Fruit fly (Drosophila melanogaster) whole organism, embryonic: ENCODE measurements around the gene EndoGI.

ENCODE experiments used
- CG10274 ChIP-seq: fragments of 200-800 bp; sonication (Bioruptor generic); optimal IDR thresholded peaks from 3 replicates; lab custom pipeline; 2017; ENCODE audit warnings: missing biosample characterization, mild to moderate bottlenecking, missing genetic modification characterization
- CG10462 ChIP-seq: fragments of 200-800 bp; sonication (Bioruptor generic); optimal IDR thresholded peaks from 2 replicates; lab custom pipeline; 2016; ENCODE audit warnings: missing biosample characterization, missing genetic modification characterization
- CG10543 ChIP-seq: fragments of 200-800 bp; sonication (Bioruptor generic); optimal IDR thresholded peaks from 3 replicates; lab custom pipeline; 2017; ENCODE audit warnings: missing biosample characterization, mild to moderate bottlenecking, missing genetic modification characterization, moderate library complexity
- CG10979 ChIP-seq: fragments of 200-800 bp; sonication (Bioruptor generic); optimal IDR thresholded peaks from 2 replicates; lab custom pipeline; 2018; ENCODE audit warnings: missing biosample characterization, mild to moderate bottlenecking, missing genetic modification characterization, moderate library complexity
- CG11398 ChIP-seq: fragments of 200-800 bp; sonication (Bioruptor generic); optimal IDR thresholded peaks from 2 replicates; lab custom pipeline; 2016; ENCODE audit warnings: missing biosample characterization, missing genetic modification characterization
- CG12071 ChIP-seq: fragments of 200-800 bp; sonication (Bioruptor generic); optimal IDR thresholded peaks from 3 replicates; lab custom pipeline; 2018; ENCODE audit warnings: missing biosample characterization, mild to moderate bottlenecking, missing genetic modification characterization
- CG12104 ChIP-seq: fragments of 200-800 bp; sonication (Bioruptor generic); optimal IDR thresholded peaks from 3 replicates; lab custom pipeline; 2016; ENCODE audit warnings: missing biosample characterization, missing genetic modification characterization
- CG12236 ChIP-seq: fragments of 200-800 bp; sonication (Bioruptor generic); optimal IDR thresholded peaks from 2 replicates; lab custom pipeline; 2016; ENCODE audit warnings: missing biosample characterization, missing genetic modification characterization
- CG14860 ChIP-seq: fragments of 200-800 bp; sonication (Bioruptor generic); IDR thresholded peaks from 3 replicates; pipeline ENCODE4 v1.3.6; 2022; ENCODE audit warnings: missing biosample characterization, missing genetic modification characterization; ENCODE audit not compliant: partially characterized antibody
- CG18262 ChIP-seq: fragments of 200-800 bp; optimal IDR thresholded peaks from 3 replicates; lab custom pipeline; 2019; ENCODE audit warnings: missing biosample characterization, mild to moderate bottlenecking, missing genetic modification characterization, moderate library complexity
- CG1832 ChIP-seq: fragments of 200-800 bp; sonication (Bioruptor generic); optimal IDR thresholded peaks from 2 replicates; lab custom pipeline; 2017; ENCODE audit warnings: missing biosample characterization, mild to moderate bottlenecking, missing genetic modification characterization, inconsistent platforms
- CG2129 ChIP-seq: fragments of 200-800 bp; sonication (Bioruptor generic); IDR thresholded peaks from 2 replicates; pipeline ENCODE4 v1.3.6; 2022; ENCODE audit warnings: missing biosample characterization, missing genetic modification characterization; ENCODE audit not compliant: partially characterized antibody
- CG2678 ChIP-seq: fragments of 200-800 bp; sonication (Bioruptor generic); optimal IDR thresholded peaks from 3 replicates; lab custom pipeline; 2019; ENCODE audit warnings: missing biosample characterization, mild to moderate bottlenecking, missing genetic modification characterization, moderate library complexity
- CG31224 ChIP-seq: fragments of 200-800 bp; sonication (Bioruptor generic); IDR thresholded peaks from 2 replicates; pipeline ENCODE4 v1.3.6; 2022; ENCODE audit warnings: missing biosample characterization, missing genetic modification characterization
- CG31365 ChIP-seq: fragments of 200-800 bp; sonication (Bioruptor generic); optimal IDR thresholded peaks from 2 replicates; lab custom pipeline; 2018; ENCODE audit warnings: missing biosample characterization, mild to moderate bottlenecking, missing genetic modification characterization
- CG31388 ChIP-seq: fragments of 200-800 bp; sonication (Bioruptor generic); optimal IDR thresholded peaks from 2 replicates; lab custom pipeline; 2016; ENCODE audit warnings: missing biosample characterization, missing genetic modification characterization
- CG3838 ChIP-seq: fragments of 200-800 bp; sonication (Bioruptor generic); optimal IDR thresholded peaks from 3 replicates; lab custom pipeline; 2016; ENCODE audit warnings: missing biosample characterization, missing genetic modification characterization
- CG43689 ChIP-seq: fragments of 200-800 bp; sonication (Bioruptor generic); IDR thresholded peaks from 2 replicates; pipeline ENCODE4 v1.3.6; 2022; ENCODE audit warnings: missing biosample characterization, missing genetic modification characterization
- CG4424 ChIP-seq: fragments of 200-800 bp; sonication (Bioruptor generic); optimal IDR thresholded peaks from 3 replicates; lab custom pipeline; 2016; ENCODE audit warnings: missing biosample characterization, missing genetic modification characterization
- CG6272 ChIP-seq: fragments of 200-800 bp; sonication (Bioruptor generic); IDR thresholded peaks from 2 replicates; pipeline ENCODE4 v1.3.6; 2022; ENCODE audit warnings: missing biosample characterization, missing genetic modification characterization
- CG7963 ChIP-seq: fragments of 200-800 bp; sonication (Bioruptor generic); IDR thresholded peaks from 3 replicates; pipeline ENCODE4 v1.3.6; 2022; ENCODE audit warnings: missing biosample characterization, missing genetic modification characterization; ENCODE audit not compliant: partially characterized antibody
- CG7987 ChIP-seq: fragments of 200-800 bp; sonication (Bioruptor generic); optimal IDR thresholded peaks from 2 replicates; lab custom pipeline; 2018; ENCODE audit warnings: missing biosample characterization, mild to moderate bottlenecking, missing genetic modification characterization, moderate library complexity
- CG8290 ChIP-seq, 3 experiments: fragments of 200-800 bp; sonication (Bioruptor generic); optimal IDR thresholded peaks; 2 replicates each; lab custom pipeline; 2016 to 2019; ENCODE audit warnings: missing biosample characterization in 3 of 3, missing genetic modification characterization in 3 of 3, mild to moderate bottlenecking in 2 of 3, moderate library complexity in 1 of 3
- Deaf1 ChIP-seq: fragments of 200-800 bp; optimal IDR thresholded peaks from 3 replicates; lab custom pipeline; 2019; ENCODE audit warnings: missing biosample characterization, mild to moderate bottlenecking, missing genetic modification characterization, moderate library complexity
- E2f2 ChIP-seq: fragments of 200-800 bp; sonication (Bioruptor generic); IDR thresholded peaks from 2 replicates; pipeline ENCODE4 v1.3.6; 2022; ENCODE audit warnings: missing biosample characterization, missing genetic modification characterization
- Gsc ChIP-seq: fragments of 200-800 bp; sonication (Bioruptor generic); IDR thresholded peaks from 2 replicates; pipeline ENCODE4 v1.3.6; 2022; ENCODE audit warnings: missing biosample characterization, missing genetic modification characterization
- Gug ChIP-seq: fragments of 200-800 bp; sonication (Bioruptor generic); IDR thresholded peaks from 4 replicates; pipeline ENCODE4 v1.3.6; 2022; ENCODE audit warnings: missing biosample characterization, missing genetic modification characterization
- HHEX ChIP-seq: fragments of 200-800 bp; sonication (Bioruptor generic); optimal IDR thresholded peaks from 3 replicates; lab custom pipeline; 2017; ENCODE audit warnings: missing biosample characterization, mild to moderate bottlenecking, missing genetic modification characterization, missing genetic modification reagents
- HLH54F ChIP-seq: fragments of 200-800 bp; sonication (Bioruptor generic); optimal IDR thresholded peaks from 3 replicates; lab custom pipeline; 2016; ENCODE audit warnings: missing biosample characterization, missing genetic modification characterization
- HLHmδ ChIP-seq: fragments of 200-800 bp; sonication (Bioruptor generic); optimal IDR thresholded peaks from 2 replicates; lab custom pipeline; 2018; ENCODE audit warnings: missing biosample characterization, mild to moderate bottlenecking, missing genetic modification characterization, moderate library complexity
- Mad ChIP-seq: fragments of 200-800 bp; sonication (Bioruptor generic); optimal IDR thresholded peaks from 2 replicates; lab custom pipeline; 2016; ENCODE audit warnings: missing biosample characterization, missing genetic modification characterization
- Oaz ChIP-seq: fragments of 200-800 bp; sonication (Bioruptor generic); IDR thresholded peaks from 2 replicates; pipeline ENCODE4 v1.3.6; 2022; ENCODE audit warnings: missing biosample characterization, missing genetic modification characterization
- Sry-β ChIP-seq: fragments of 200-800 bp; sonication (Bioruptor generic); optimal IDR thresholded peaks from 2 replicates; lab custom pipeline; 2018; ENCODE audit warnings: missing biosample characterization, mild to moderate bottlenecking, missing genetic modification characterization, moderate library complexity
- Xrp1 ChIP-seq: fragments of 200-800 bp; sonication (Bioruptor generic); IDR thresholded peaks from 2 replicates; pipeline ENCODE4 v1.3.6; 2022; ENCODE audit warnings: missing biosample characterization, missing genetic modification characterization
- bowl ChIP-seq: fragments of 200-800 bp; sonication (Bioruptor generic); IDR thresholded peaks from 2 replicates; pipeline ENCODE4 v1.3.6; 2022; ENCODE audit warnings: missing biosample characterization, missing genetic modification characterization
- corto ChIP-seq: fragments of 200-800 bp; sonication (Bioruptor generic); optimal IDR thresholded peaks from 2 replicates; lab custom pipeline; 2016; ENCODE audit warnings: missing biosample characterization, mild to moderate bottlenecking, missing genetic modification characterization, moderate library complexity
- croc ChIP-seq: fragments of 200-800 bp; sonication (Bioruptor generic); conservative IDR thresholded peaks from 3 replicates; pipeline ENCODE4 v1.3.6; 2022; ENCODE audit warnings: missing biosample characterization, missing genetic modification characterization
- dpn ChIP-seq, 2 experiments: fragments of 200-800 bp; sonication (Bioruptor generic); optimal IDR thresholded peaks; 3 replicates each; lab custom pipeline; 2016; ENCODE audit warnings: missing biosample characterization in 2 of 2, missing genetic modification characterization in 2 of 2
- fru ChIP-seq: fragments of >200 bp; optimal IDR thresholded peaks from 2 replicates; lab custom pipeline; 2017
- gem ChIP-seq: fragments of 200-800 bp; sonication (Bioruptor generic); optimal IDR thresholded peaks from 2 replicates; lab custom pipeline; 2019; ENCODE audit warnings: missing biosample characterization, mild to moderate bottlenecking, missing genetic modification characterization, moderate library complexity
- gsb-n ChIP-seq: fragments of 200-800 bp; sonication (Bioruptor generic); optimal IDR thresholded peaks from 3 replicates; lab custom pipeline; 2018; ENCODE audit warnings: missing biosample characterization, mild to moderate bottlenecking, missing genetic modification characterization
- hb ChIP-seq: fragments of 200-800 bp; sonication (Bioruptor generic); IDR thresholded peaks from 3 replicates; pipeline ENCODE4 v1.3.6; 2022; ENCODE audit warnings: missing biosample characterization, missing genetic modification characterization; ENCODE audit not compliant: partially characterized antibody
- lmd ChIP-seq: fragments of 200-800 bp; sonication (Bioruptor generic); IDR thresholded peaks from 2 replicates; pipeline ENCODE4 v1.3.6; 2022; ENCODE audit warnings: missing biosample characterization, missing genetic modification characterization
- prd ChIP-seq, 3 experiments: fragments of >200 bp in 2 of 3; fragments of 200-800 bp in 1 of 3; sonication (Bioruptor generic) in 1 of 3; optimal IDR thresholded peaks in 2 of 3; IDR thresholded peaks in 1 of 3; 2 replicates in 2 of 3; 3 replicates in 1 of 3; pipeline versions ENCODE4 v1.3.6 to Lab custom; 2017 to 2022; ENCODE audit warnings: missing biosample characterization in 1 of 3, missing genetic modification characterization in 1 of 3
- sd ChIP-seq: fragments of 200-800 bp; sonication (Bioruptor generic); optimal IDR thresholded peaks from 3 replicates; lab custom pipeline; 2018; ENCODE audit warnings: missing biosample characterization, mild to moderate bottlenecking, missing genetic modification characterization, moderate library complexity
- tll ChIP-seq, 2 experiments: fragments of 200-800 bp in 1 of 2; fragments of >200 bp in 1 of 2; sonication (Bioruptor generic) in 1 of 2; optimal IDR thresholded peaks; 2 replicates each; lab custom pipeline; 2017 to 2019; ENCODE audit warnings: missing biosample characterization in 2 of 2, missing genetic modification characterization in 2 of 2, mild to moderate bottlenecking in 1 of 2, moderate library complexity in 1 of 2
- trh ChIP-seq: fragments of 200-800 bp; sonication (Bioruptor generic); optimal IDR thresholded peaks from 2 replicates; lab custom pipeline; 2016; ENCODE audit warnings: missing biosample characterization, missing genetic modification characterization

The EndoGI gene

dm6 chr2L:16284306-16285299, 27.1 kb downstream of the EndoGI start (continued):
- TF ChIP-seq CG3838 (GFP tag; lab: Kevin White, UChicago) (no peak), trh (GFP tag; lab: Kevin White, UChicago) (peak; percentile 36), CG11398 (GFP tag; lab: Kevin White, UChicago) (no peak), Gug (GFP tag; lab: Robert Waterston, UW) (0 out of 4 replicates have a peak, but pooled peaks have one; percentile 5), CG8290 (GFP tag; optimal IDR thresholded peaks at IDR 0.05; lab: Kevin White, UChicago) (no peak), CG8290 (tag; optimal IDR thresholded peaks at IDR 0.05; lab: Kevin White, UChicago) (peak in 1 of 2 experiments; percentile 66), Mad (GFP tag; lab: Kevin White, UChicago) (peak; percentile 53), Deaf1 (peak; percentile 15), CG10979 (tag; lab: Kevin White, UChicago) (no peak), CG2129 (GFP tag; lab: Robert Waterston, UW) (no peak), CG31365 (tag; lab: Kevin White, UChicago) (peak; percentile 47), prd (optimal IDR thresholded peaks at IDR 0.05; lab: Kevin White, UChicago) (no peak), prd (GFP tag; IDR thresholded peaks at IDR 0.05; lab: Robert Waterston, UW) (no peak), fru (lab: Kevin White, UChicago) (no peak), HHEX (GFP tag; lab: Kevin White, UChicago) (peak; percentile 62), lmd (GFP tag; lab: Robert Waterston, UW) (no peak), gsb-n (tag; lab: Kevin White, UChicago) (peak; percentile 19), bowl (GFP tag; lab: Robert Waterston, UW) (no peak), sd (tag; lab: Kevin White, UChicago) (peak; percentile 41), CG10274 (no peak), E2f2 (GFP tag; lab: Robert Waterston, UW) (no peak), dpn (GFP tag; optimal IDR thresholded peaks at IDR 0.05; lab: Kevin White, UChicago) (peak; percentile 56 to 63), CG18262 (tag; lab: Kevin White, UChicago) (peak; percentile 27), CG12071 (GFP tag; lab: Kevin White, UChicago) (peak; percentile 66), Sry-β (GFP tag; lab: Kevin White, UChicago) (no peak), CG2678 (tag; lab: Kevin White, UChicago) (peak; percentile 74), HLHmδ (GFP tag; lab: Kevin White, UChicago) (no peak), hb (GFP tag; lab: Robert Waterston, UW) (no peak), Gsc (GFP tag; lab: Robert Waterston, UW) (no peak), CG7987 (peak; percentile 72), CG12104 (GFP tag; lab: Kevin White, UChicago) (peak; percentile 0), CG6272 (GFP tag; lab: Robert Waterston, UW) (no peak), CG10462 (GFP tag; lab: Kevin White, UChicago) (peak; percentile 2), CG4424 (peak; percentile 39), CG31224 (GFP tag; lab: Robert Waterston, UW) (no peak), HLH54F (peak; percentile 48), gem (tag; lab: Kevin White, UChicago) (peak; percentile 70), CG7963 (GFP tag; lab: Robert Waterston, UW) (no peak), corto (GFP tag; lab: Kevin White, UChicago) (peak; percentile 35), CG12236 (GFP tag; lab: Kevin White, UChicago) (no peak), CG31388 (GFP tag; lab: Kevin White, UChicago) (no peak), croc (GFP tag; lab: Robert Waterston, UW) (no peak), Oaz (GFP tag; lab: Robert Waterston, UW) (no peak), tll (GFP tag; optimal IDR thresholded peaks at IDR 0.05; lab: Kevin White, UChicago) (no peak), CG10543 (GFP tag; lab: Kevin White, UChicago) (peak; percentile 36), Xrp1 (no peak), CG43689 (no peak), CG1832 (peak; percentile 81), CG14860 (GFP tag; lab: Robert Waterston, UW) (no peak)
